Worm (Caenorhabditis elegans) whole organism, early embryonic: ENCODE data around the gene T09A12.8.

ENCODE experiments used
- B0310.2 ChIP-seq: sonication (generic microtip); optimal IDR thresholded peaks from 2 replicates; lab custom pipeline; 2016; ENCODE audit warnings: mild to moderate bottlenecking, missing genetic modification characterization, missing compliant biosample characterization
- F13C5.2 ChIP-seq: sonication (generic microtip); optimal IDR thresholded peaks from 2 replicates; lab custom pipeline; 2017; ENCODE audit warnings: mild to moderate bottlenecking, missing genetic modification characterization, inconsistent platforms, missing compliant biosample characterization
- aly-1 ChIP-seq: sonication (generic microtip); optimal IDR thresholded peaks from 2 replicates; lab custom pipeline; 2016; ENCODE audit warnings: missing genetic modification characterization, missing compliant biosample characterization
- ama-1 ChIP-seq: fragments of 150-350 bp; optimal IDR thresholded peaks from 2 replicates; lab custom pipeline; 2014
- ceh-13 ChIP-seq: fragments of 200-800 bp; sonication (Bioruptor generic); optimal IDR thresholded peaks from 2 replicates; lab custom pipeline; 2018; ENCODE audit warnings: mild to moderate bottlenecking, missing genetic modification characterization, missing compliant biosample characterization
- ceh-36 ChIP-seq: sonication (generic microtip); optimal IDR thresholded peaks from 2 replicates; lab custom pipeline; 2016; ENCODE audit warnings: missing genetic modification characterization, inconsistent platforms, missing compliant biosample characterization
- ets-7 ChIP-seq: sonication (generic microtip); optimal IDR thresholded peaks from 2 replicates; lab custom pipeline; 2016; ENCODE audit warnings: missing genotype, missing genetic modification characterization, missing compliant biosample characterization
- flt-1 ChIP-seq: fragments of 200-800 bp; sonication (Bioruptor generic); IDR thresholded peaks from 2 replicates; pipeline ENCODE4 v1.3.6; 2022; ENCODE audit warnings: missing genetic modification characterization, missing compliant biosample characterization
- hmbx-1 ChIP-seq: sonication (generic microtip); optimal IDR thresholded peaks from 2 replicates; lab custom pipeline; 2016; ENCODE audit warnings: mild to moderate bottlenecking, missing genetic modification characterization, missing compliant biosample characterization
- hmg-4 ChIP-seq: fragments of 200-800 bp; sonication (Bioruptor generic); optimal IDR thresholded peaks from 2 replicates; lab custom pipeline; 2018; ENCODE audit warnings: mild to moderate bottlenecking, missing genetic modification characterization, missing compliant biosample characterization
- hnd-1 ChIP-seq: sonication (generic microtip); optimal IDR thresholded peaks from 2 replicates; lab custom pipeline; 2016; ENCODE audit warnings: missing genetic modification characterization, missing compliant biosample characterization
- pes-1 ChIP-seq: fragments of 200-800 bp; sonication (Bioruptor generic); IDR thresholded peaks from 2 replicates; pipeline ENCODE4 v1.3.6; 2022; ENCODE audit warnings: missing genetic modification reagents, missing genetic modification characterization, missing compliant biosample characterization
- scrt-1 ChIP-seq: fragments of 200-800 bp; sonication (Bioruptor generic); IDR thresholded peaks from 2 replicates; pipeline ENCODE4 v1.3.6; 2022; ENCODE audit warnings: missing genetic modification characterization, missing compliant biosample characterization
- sea-1 ChIP-seq: fragments of 200-800 bp; sonication (Bioruptor generic); conservative IDR thresholded peaks from 2 replicates; pipeline ENCODE4 v1.3.6; 2022; ENCODE audit warnings: missing genetic modification characterization, missing compliant biosample characterization
- tbx-11 ChIP-seq: fragments of 200-800 bp; sonication (Bioruptor generic); IDR thresholded peaks from 2 replicates; pipeline ENCODE4 v1.3.6; 2022; ENCODE audit warnings: missing genetic modification characterization, missing compliant biosample characterization
- tbx-37 ChIP-seq: fragments of 200-800 bp; sonication (Bioruptor generic); conservative IDR thresholded peaks from 2 replicates; pipeline ENCODE4 v1.3.6; 2022; ENCODE audit warnings: missing genetic modification reagents, missing genetic modification characterization, missing compliant biosample characterization
- tra-4 ChIP-seq: sonication (generic microtip); optimal IDR thresholded peaks from 2 replicates; lab custom pipeline; 2017; ENCODE audit warnings: missing genetic modification characterization, missing compliant biosample characterization

The T09A12.8 gene

DNA sequence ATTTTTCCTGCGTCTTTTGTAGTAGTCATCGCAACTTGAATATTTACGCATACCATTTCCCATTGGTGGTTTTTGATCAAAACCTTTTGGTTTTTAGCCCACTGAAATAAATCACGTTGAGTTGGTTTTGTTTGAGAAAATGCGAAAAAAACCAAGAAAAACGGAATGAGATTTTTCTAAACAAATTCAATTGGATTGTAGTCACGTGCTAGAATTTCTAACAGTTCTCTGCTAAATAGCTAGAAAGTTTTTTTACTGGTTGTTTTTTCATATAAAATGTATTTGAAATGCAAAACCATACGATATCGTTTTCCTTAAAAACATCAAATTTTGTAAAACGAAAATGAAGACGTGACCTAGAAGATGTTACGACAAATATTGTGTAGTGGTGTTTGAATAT is 33.1 kb upstream of the T09A12.8 start, which contains the start of gene K07H8.12:
Gene K07H8.12, minus strand, starts transcription at position 101 of the 400 bp plus-strand sequence.
- no peak for TF ChIP-seq sea-1

DNA sequence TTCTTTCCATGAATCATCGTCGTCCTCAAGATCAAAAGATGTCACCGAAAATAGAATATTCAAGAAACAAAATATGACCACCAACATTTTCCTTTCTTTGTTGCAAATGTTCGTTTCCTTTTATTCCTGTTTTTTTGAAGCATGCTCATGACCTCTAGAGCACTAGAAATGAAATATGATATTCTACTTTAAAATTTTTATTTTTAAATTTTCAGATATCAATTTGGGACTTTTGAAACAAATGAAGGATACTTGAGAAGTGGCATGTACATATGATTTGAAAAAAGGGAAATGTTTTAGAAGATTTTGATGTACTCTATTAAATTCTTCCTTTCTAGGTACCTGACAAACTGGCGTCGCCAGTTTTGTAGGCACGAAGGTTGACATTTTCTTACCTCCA is 31.7 kb upstream of the T09A12.8 start, which contains the start of gene K07H8.11:
Gene K07H8.11, minus strand, starts transcription at position 101 of the 400 bp plus-strand sequence.
- TF ChIP-seq B0310.2 (tag; lab: Kevin White, UChicago) (no peak), tbx-11 (no peak), tbx-37 (GFP tag; lab: Robert Waterston, UW) (no peak), tra-4 (tag; lab: Kevin White, UChicago) (no peak), hmbx-1 (tag; lab: Kevin White, UChicago) (no peak), ets-7 (no peak)

- TF ChIP-seq aly-1 (tag; lab: Kevin White, UChicago) (no peak), tra-4 (tag; lab: Kevin White, UChicago) (no peak), ceh-36 (tag; lab: Kevin White, UChicago) (no peak), B0310.2 (tag; lab: Kevin White, UChicago) (no peak), hmbx-1 (tag; lab: Kevin White, UChicago) (no peak), F13C5.2 (tag; lab: Kevin White, UChicago) (no peak), hnd-1 (tag; lab: Kevin White, UChicago) (no peak), ets-7 (no peak)
These were observed 29.8 kb upstream of the T09A12.8 start for ce11 chrIV:8273334-8273733.

DNA sequence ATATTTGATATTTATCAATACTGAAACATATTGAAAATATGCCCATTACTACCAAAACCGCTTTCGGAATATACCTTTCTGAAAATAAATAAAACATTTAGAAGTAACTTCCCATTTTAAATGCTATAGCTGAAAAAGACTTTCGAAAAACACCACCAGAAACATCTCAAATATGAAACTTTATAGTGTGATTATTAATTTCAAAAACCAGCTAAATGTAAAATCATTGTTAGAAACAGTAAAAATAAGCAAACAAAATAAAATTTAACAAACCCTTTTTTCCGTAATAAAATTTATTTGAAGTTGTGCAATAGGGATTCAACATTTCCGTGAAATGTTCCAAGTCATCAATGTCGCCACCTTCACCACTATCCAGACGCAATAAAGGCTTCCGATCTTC is 24.5 kb upstream of the T09A12.8 start, which contains the start of the genes K07H8.5 and K07H8.8:
Gene K07H8.5, plus strand, starts transcription at position 301 of the 400 bp plus-strand sequence.
Gene K07H8.8, minus strand, starts transcription at position 389 of the 400 bp plus-strand sequence.
- TF ChIP-seq pes-1 (GFP tag; lab: Robert Waterston, UW) (no peak), ama-1 (lab: Kevin White, UChicago) (no peak), B0310.2 (tag; lab: Kevin White, UChicago) (no peak)

- no peak for TF ChIP-seq tbx-11
- no peak for TF ChIP-seq pes-1 (GFP tag; lab: Robert Waterston, UW)
- TF ChIP-seq hnd-1 (tag; lab: Kevin White, UChicago): no peak
- no peak for TF ChIP-seq hmbx-1 (tag; lab: Kevin White, UChicago)
- TF ChIP-seq tbx-37 (GFP tag; lab: Robert Waterston, UW): no peak
- TF ChIP-seq ets-7: no peak
- TF ChIP-seq flt-1 (GFP tag; lab: Robert Waterston, UW): no peak
- TF ChIP-seq ceh-13: no peak
- no peak for TF ChIP-seq aly-1 (tag; lab: Kevin White, UChicago)
These were observed 22.8 kb upstream of the T09A12.8 start for ce11 chrIV:8266024-8266949.

DNA sequence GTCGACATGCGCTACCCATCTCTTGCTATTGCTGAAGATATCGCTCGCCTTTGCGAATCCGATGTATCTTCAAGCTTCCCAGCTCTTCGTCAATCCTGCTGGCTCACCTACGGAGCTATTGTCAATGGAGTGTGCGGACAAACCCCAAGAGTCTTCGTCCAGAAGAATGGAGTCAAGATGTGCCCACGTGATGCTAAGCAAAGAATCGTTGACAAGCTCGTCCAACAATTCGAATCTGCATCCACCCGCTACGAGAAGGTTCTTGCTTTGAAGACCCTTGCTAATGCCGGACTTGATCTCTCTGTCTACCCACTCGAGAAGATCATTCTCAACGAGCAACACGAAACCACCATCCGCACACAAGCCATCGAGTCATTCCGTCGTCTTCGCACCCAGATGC is 19.2 kb upstream of the T09A12.8 start:
- TF ChIP-seq aly-1 (tag; lab: Kevin White, UChicago) (no peak), tbx-37 (GFP tag; lab: Robert Waterston, UW) (no peak), B0310.2 (tag; lab: Kevin White, UChicago) (no peak), tra-4 (tag; lab: Kevin White, UChicago) (no peak), pes-1 (GFP tag; lab: Robert Waterston, UW) (no peak), scrt-1 (GFP tag; lab: Robert Waterston, UW) (no peak), ama-1 (lab: Kevin White, UChicago) (no peak), ets-7 (no peak), sea-1 (no peak), tbx-11 (no peak), hmg-4 (GFP tag; lab: Kevin White, UChicago) (no peak), ceh-36 (tag; lab: Kevin White, UChicago) (no peak), flt-1 (GFP tag; lab: Robert Waterston, UW) (no peak), F13C5.2 (tag; lab: Kevin White, UChicago) (no peak), hnd-1 (tag; lab: Kevin White, UChicago) (no peak), hmbx-1 (tag; lab: Kevin White, UChicago) (no peak), ceh-13 (no peak)

DNA sequence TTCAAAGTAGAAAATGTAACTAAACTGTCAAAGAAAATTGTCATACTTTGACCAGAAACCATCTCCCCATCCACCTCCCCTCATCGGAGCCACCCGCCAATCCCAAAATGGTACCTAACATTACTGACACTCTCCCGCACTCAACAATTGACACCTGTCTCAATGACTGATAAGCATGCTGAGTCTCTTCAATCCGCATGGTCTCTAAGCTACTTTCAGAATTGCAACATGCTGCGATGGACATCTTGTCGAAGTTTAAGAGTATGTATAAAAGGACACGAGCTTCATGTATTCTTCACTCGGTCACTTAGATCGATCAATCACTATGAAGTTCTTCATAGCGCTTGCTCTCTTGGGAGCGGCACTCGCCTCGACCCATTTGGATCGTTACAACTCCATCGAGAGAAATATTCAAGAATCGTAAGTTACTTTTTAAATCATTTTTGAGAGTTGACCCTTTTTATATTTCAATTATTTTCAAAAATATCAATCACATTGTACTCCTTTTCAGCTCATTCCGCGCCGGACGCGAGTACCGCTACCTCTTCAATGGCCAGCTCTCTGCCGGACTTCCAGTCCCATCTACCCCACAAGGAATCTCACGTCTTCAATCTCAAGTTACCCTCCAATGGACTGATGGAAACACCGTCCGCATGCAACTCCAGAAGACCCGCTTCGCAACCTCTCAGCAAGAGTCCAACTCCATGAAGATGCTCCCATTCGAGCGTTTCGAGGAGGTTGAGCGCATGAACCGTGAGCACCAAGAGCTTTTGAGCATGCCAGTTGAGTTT is 17.5 kb upstream of the T09A12.8 start, which contains the start of gene vit-6:
Gene vit-6, plus strand, starts transcription at position 310 of the 791 bp plus-strand sequence.
- TF ChIP-seq scrt-1 (GFP tag; lab: Robert Waterston, UW) (no peak), ceh-36 (tag; lab: Kevin White, UChicago) (no peak), flt-1 (GFP tag; lab: Robert Waterston, UW) (no peak), ets-7 (no peak), hmbx-1 (tag; lab: Kevin White, UChicago) (no peak), B0310.2 (tag; lab: Kevin White, UChicago) (no peak), aly-1 (tag; lab: Kevin White, UChicago) (no peak), tbx-37 (GFP tag; lab: Robert Waterston, UW) (no peak), pes-1 (GFP tag; lab: Robert Waterston, UW) (no peak), sea-1 (no peak), hmg-4 (GFP tag; lab: Kevin White, UChicago) (no peak), ceh-13 (no peak)
